Worm (Caenorhabditis elegans): Measurements from ENCODE around the gene sri-2.

sri-2 gene

DNA sequence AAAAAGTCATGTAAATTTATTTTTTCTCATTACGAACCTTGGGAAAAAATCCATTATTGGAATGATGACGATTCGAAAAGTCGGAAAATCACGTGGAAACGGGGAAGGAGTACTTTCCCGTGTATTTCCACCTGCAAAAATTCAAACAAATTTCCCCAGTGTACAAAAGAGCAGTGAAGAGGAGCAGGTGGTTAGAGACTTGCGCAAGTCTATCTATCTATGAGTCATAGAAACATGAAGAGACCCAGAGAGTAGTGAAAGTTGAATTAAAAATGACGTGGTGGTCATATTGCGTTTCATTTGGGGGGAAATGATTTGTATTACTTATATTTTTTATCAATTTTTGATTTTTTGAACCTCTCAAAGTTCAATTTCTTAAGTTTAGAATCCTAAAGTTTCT is 35.4 kb upstream of the sri-2 start, which contains the start of gene nhr-50:
nhr-50 (minus strand) TSS at position 199 of the 400 bp plus-strand sequence.
- TF ChIP-seq nhr-23 (tag; optimal IDR thresholded peaks at IDR 0.05) (peak; percentile 55), ama-1 (optimal IDR thresholded peaks at IDR 0.05) (no peak), nhr-25 (tag; optimal IDR thresholded peaks at IDR 0.05) (peak; percentile 12), fkh-10 (GFP tag; optimal IDR thresholded peaks at IDR 0.05) (no peak), lsy-12 (tag; optimal IDR thresholded peaks at IDR 0.05) (no peak), zag-1 (tag; optimal IDR thresholded peaks at IDR 0.05) (no peak), ztf-4 (tag; optimal IDR thresholded peaks at IDR 0.05) (no peak), elt-2 (tag; optimal IDR thresholded peaks at IDR 0.05) (peak; percentile 80), eor-1 (tag; optimal IDR thresholded peaks at IDR 0.05) (no peak), skn-1 (tag; optimal IDR thresholded peaks at IDR 0.05) (peak; percentile 13), nhr-237 (tag; optimal IDR thresholded peaks at IDR 0.05) (no peak), egl-5 (tag; optimal IDR thresholded peaks at IDR 0.05) (no peak), jun-1 (tag; optimal IDR thresholded peaks at IDR 0.05) (peak; percentile 92), ceh-9 (tag; optimal IDR thresholded peaks at IDR 0.05) (no peak), hmg-11 (tag; optimal IDR thresholded peaks at IDR 0.05) (no peak), daf-12 (tag; optimal IDR thresholded peaks at IDR 0.05) (no peak), ceh-82 (tag; optimal IDR thresholded peaks at IDR 0.05) (no peak), ceh-28 (tag; optimal IDR thresholded peaks at IDR 0.05) (no peak), ceh-16 (tag; optimal IDR thresholded peaks at IDR 0.05) (no peak), ZK546.5 (tag; optimal IDR thresholded peaks at IDR 0.05) (no peak), nhr-12 (tag; optimal IDR thresholded peaks at IDR 0.05) (no peak), pqm-1 (tag; optimal IDR thresholded peaks at IDR 0.05) (peak; percentile 84), R02D3.7 (tag; optimal IDR thresholded peaks at IDR 0.05) (no peak), fos-1 (tag; optimal IDR thresholded peaks at IDR 0.05) (peak; percentile 69), nhr-11 (tag; optimal IDR thresholded peaks at IDR 0.05) (no peak), nhr-28 (tag; optimal IDR thresholded peaks at IDR 0.05) (no peak), egl-27 (tag; optimal IDR thresholded peaks at IDR 0.05) (no peak), nfya-1 (tag; optimal IDR thresholded peaks at IDR 0.05; ENCODE audit: insufficient read depth) (no peak), nhr-77 (tag; optimal IDR thresholded peaks at IDR 0.05) (no peak), unc-39 (tag; optimal IDR thresholded peaks at IDR 0.05) (no peak), sea-2 (GFP tag; optimal IDR thresholded peaks at IDR 0.05) (no peak), nhr-76 (tag; optimal IDR thresholded peaks at IDR 0.05) (no peak), mml-1 (tag; optimal IDR thresholded peaks at IDR 0.05) (no peak), nhr-43 (tag; optimal IDR thresholded peaks at IDR 0.05; ENCODE audit: poor library complexity, severe bottlenecking) (no peak), nhr-67 (tag; optimal IDR thresholded peaks at IDR 0.05) (no peak), fkh-2 (tag; optimal IDR thresholded peaks at IDR 0.05) (no peak), tbx-2 (tag; optimal IDR thresholded peaks at IDR 0.05) (no peak), unc-62 (GFP tag; optimal IDR thresholded peaks at IDR 0.05) (no peak), snpc-4 (tag; optimal IDR thresholded peaks at IDR 0.05) (no peak), pha-4 (tag; optimal IDR thresholded peaks at IDR 0.05) (peak; percentile 93), elt-1 (tag; optimal IDR thresholded peaks at IDR 0.05) (no peak), lin-39 (tag; optimal IDR thresholded peaks at IDR 0.05) (no peak), mdl-1 (tag; optimal IDR thresholded peaks at IDR 0.05) (peak; percentile 13), elt-3 (tag; optimal IDR thresholded peaks at IDR 0.05) (no peak)

DNA sequence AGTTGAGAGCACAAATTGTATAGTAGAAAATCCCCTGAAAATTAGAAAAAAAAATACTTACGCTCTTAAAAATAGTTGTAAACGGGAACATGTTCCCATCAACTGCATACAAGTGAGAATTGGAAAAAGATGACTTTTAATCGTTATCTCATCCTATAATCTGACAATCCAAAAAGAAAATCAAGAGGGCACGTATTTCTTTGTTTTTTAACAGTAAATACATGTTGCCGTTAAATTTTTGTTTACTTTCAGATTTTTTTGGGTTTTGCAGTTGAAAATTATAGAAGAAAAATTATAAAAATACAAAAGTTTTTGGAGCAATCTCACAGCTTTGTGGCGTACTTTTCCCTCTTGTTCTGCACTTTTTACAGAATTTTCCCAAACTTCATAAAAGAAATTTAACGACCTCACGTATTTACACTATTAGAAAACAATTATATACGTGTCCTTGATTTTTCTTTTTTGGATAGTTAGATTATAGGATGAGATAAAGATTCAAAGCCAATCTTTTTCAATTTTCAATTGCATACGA is 31.7 kb upstream of the sri-2 start, which contains the start of the genes C06C6.9 and C06C6.8:
C06C6.9 (minus strand) TSS at position 101 of the 532 bp plus-strand sequence.
C06C6.8 (plus strand) TSS at position 482 of the 532 bp plus-strand sequence.
- no peak for TF ChIP-seq nfya-1 (tag; optimal IDR thresholded peaks at IDR 0.05; ENCODE audit: insufficient read depth)
- no peak for TF ChIP-seq elt-1 (tag; optimal IDR thresholded peaks at IDR 0.05)
- TF ChIP-seq nhr-76 (tag; optimal IDR thresholded peaks at IDR 0.05): no peak
- no peak for TF ChIP-seq nhr-67 (tag; optimal IDR thresholded peaks at IDR 0.05)
- no peak for TF ChIP-seq ceh-28 (tag; optimal IDR thresholded peaks at IDR 0.05)
- no peak for TF ChIP-seq nhr-43 (tag; optimal IDR thresholded peaks at IDR 0.05; ENCODE audit: poor library complexity, severe bottlenecking)
- TF ChIP-seq ztf-4 (tag; optimal IDR thresholded peaks at IDR 0.05): no peak
- no peak for TF ChIP-seq ceh-82 (tag; optimal IDR thresholded peaks at IDR 0.05)
- no peak for TF ChIP-seq egl-27 (tag; optimal IDR thresholded peaks at IDR 0.05)
- TF ChIP-seq nhr-237 (tag; optimal IDR thresholded peaks at IDR 0.05): no peak
- TF ChIP-seq hmg-11 (tag; optimal IDR thresholded peaks at IDR 0.05): no peak
- TF ChIP-seq fos-1 (tag; optimal IDR thresholded peaks at IDR 0.05): no peak
- TF ChIP-seq pqm-1 (tag; optimal IDR thresholded peaks at IDR 0.05): no peak
- TF ChIP-seq aly-2 (tag; optimal IDR thresholded peaks at IDR 0.05): no peak
- no peak for TF ChIP-seq elt-2 (tag; optimal IDR thresholded peaks at IDR 0.05)
- no peak for TF ChIP-seq tbx-2 (tag; optimal IDR thresholded peaks at IDR 0.05)
- TF ChIP-seq nhr-11 (tag; optimal IDR thresholded peaks at IDR 0.05): no peak
- TF ChIP-seq lsy-12 (tag; optimal IDR thresholded peaks at IDR 0.05): no peak
- TF ChIP-seq ZK546.5 (tag; optimal IDR thresholded peaks at IDR 0.05): no peak
- TF ChIP-seq R02D3.7 (tag; optimal IDR thresholded peaks at IDR 0.05): no peak

Measured in whole organism, L3 larva.